Fruit fly (Drosophila melanogaster): ENCODE measurements around the gene Hf.

The Hf gene

dm6 chr2L:19967390-19967789 is at the start of gene Hf:
Gene Hf, minus strand, starts transcription at chr2L:19967685.
- TF ChIP-seq CG17801 (GFP tag; optimal IDR thresholded peaks at IDR 0.05; ENCODE audit: partially characterized antibody): no peak

DNA sequence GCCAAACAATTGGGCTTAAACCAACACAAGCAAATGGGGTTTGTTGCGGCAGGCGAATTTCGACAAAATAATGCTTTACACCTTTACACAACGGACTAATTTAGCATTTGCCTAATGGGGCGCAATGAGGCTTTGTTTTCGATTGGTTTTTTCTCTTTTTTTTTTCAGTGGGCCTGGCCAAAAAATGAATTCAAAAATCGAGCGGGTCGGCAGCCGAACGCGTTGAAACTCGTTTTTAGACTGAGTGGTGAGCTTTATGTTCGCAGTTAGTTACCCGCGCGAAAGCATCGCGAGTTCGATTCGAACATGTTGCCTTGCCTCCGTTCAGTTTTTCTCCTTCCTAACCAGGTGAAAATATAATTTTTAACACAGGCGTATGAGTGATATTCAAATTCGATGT is 49.6 kb upstream of the Hf start, which contains the start of gene CG43861:
Gene CG43861 (minus strand): TSS at position 228 of the 400 bp plus-strand sequence.
- no peak for TF ChIP-seq CG17801 (GFP tag; optimal IDR thresholded peaks at IDR 0.05; ENCODE audit: partially characterized antibody)

DNA sequence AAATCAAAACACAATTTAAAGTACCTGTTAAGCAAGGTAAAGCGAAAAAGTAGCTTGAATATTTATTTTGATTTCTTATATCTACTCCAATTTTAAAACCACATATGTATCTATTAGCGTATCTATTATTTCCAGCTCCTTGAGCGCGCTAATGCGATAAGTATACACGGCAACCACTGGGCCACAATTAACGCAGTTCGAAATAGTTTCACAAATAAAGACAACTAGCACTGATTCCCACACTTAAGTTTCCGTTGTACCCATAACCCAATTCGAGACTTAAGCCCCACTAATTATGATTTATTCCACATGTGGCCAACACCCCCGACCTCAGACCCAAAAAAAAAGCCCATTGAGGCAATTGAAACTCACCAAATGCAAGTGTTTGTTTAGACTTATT is 49.0 kb upstream of the Hf start:
- no peak for TF ChIP-seq CG17801 (GFP tag; optimal IDR thresholded peaks at IDR 0.05; ENCODE audit: partially characterized antibody)

dm6 chr2L:20005064-20005463 is 37.6 kb upstream of the Hf start:
- TF ChIP-seq CG17801 (GFP tag; optimal IDR thresholded peaks at IDR 0.05; ENCODE audit: partially characterized antibody): no peak

DNA sequence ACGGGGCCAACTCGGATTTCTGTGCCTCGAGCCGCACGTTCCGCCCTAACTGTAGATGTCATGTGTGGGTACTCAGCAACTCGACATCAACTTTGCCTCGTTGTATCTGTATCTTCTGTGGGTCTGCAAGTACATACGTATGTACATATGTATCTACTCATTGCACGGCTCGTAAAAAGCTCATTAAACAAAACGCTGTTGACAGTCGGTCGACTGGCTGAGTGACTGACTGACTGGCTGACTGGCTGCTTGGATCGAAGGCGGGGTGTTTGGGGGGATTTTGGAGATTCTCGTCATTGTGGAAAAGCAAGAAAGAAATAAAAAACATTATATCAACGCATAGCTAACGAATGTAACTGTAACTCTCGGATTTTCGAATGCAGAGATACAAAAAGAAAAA is 36.9 kb upstream of the Hf start:
- TF ChIP-seq CG17801 (GFP tag; optimal IDR thresholded peaks at IDR 0.05; ENCODE audit: partially characterized antibody): no peak

- no peak for TF ChIP-seq CG17801 (GFP tag; optimal IDR thresholded peaks at IDR 0.05; ENCODE audit: partially characterized antibody)
These were observed 34.6 kb upstream of the Hf start for dm6 chr2L:20002086-20002485.

DNA sequence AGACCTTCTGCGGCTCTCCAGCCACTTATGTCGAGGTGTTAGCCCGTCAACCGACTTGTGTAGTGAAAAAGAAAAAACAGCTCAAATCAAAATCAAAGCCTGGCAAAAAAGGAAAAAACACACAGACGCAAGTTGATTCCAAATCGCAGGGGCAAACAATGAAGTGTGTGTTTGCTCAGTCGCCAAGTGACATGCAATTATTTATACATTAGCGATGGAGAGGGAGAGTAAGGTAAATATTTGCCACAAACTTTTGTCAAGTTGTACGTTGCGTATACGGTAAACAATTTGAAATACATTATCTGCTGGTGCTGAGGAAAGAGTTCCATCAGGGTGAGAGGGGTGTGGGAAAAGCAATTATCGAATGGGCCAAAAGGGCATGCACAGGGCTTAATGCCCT is 30.7 kb upstream of the Hf start:
- TF ChIP-seq CG17801 (GFP tag; optimal IDR thresholded peaks at IDR 0.05; ENCODE audit: partially characterized antibody): no peak

dm6 chr2L:19992427-19992998 is 25.0 kb upstream of the Hf start:
- no peak for TF ChIP-seq CG17801 (GFP tag; optimal IDR thresholded peaks at IDR 0.05; ENCODE audit: partially characterized antibody)

dm6 chr2L:19989658-19990362 is 22.3 kb upstream of the Hf start:
- TF ChIP-seq CG17801 (GFP tag; optimal IDR thresholded peaks at IDR 0.05; ENCODE audit: partially characterized antibody): no peak

- TF ChIP-seq CG17801 (GFP tag; optimal IDR thresholded peaks at IDR 0.05; ENCODE audit: partially characterized antibody): no peak
These were observed 20.6 kb upstream of the Hf start for dm6 chr2L:19987875-19988665.

DNA sequence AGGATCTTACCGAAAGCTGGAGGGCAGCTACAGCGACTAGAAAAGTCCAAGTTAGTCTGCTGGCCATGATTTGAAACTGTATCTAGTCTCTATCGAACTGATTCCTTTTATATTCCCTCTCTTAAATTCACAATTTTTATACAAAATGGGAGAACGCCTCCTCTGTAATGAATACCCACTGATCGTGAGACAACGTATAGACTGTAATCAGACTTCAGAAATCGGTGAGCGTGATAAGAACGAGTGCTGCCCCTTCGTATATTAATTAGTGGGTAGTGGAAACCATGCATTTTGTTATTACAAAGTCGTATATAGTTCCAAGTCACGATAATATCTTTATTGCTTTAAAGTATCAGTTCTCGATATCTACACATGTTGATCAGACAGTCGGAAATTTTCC is 1.1 kb downstream of the Hf start, which contains the start of gene OS9:
Gene OS9 (minus strand): TSS at position 101 of the 400 bp plus-strand sequence.
- no peak for TF ChIP-seq CG17801 (GFP tag; optimal IDR thresholded peaks at IDR 0.05; ENCODE audit: partially characterized antibody)

DNA sequence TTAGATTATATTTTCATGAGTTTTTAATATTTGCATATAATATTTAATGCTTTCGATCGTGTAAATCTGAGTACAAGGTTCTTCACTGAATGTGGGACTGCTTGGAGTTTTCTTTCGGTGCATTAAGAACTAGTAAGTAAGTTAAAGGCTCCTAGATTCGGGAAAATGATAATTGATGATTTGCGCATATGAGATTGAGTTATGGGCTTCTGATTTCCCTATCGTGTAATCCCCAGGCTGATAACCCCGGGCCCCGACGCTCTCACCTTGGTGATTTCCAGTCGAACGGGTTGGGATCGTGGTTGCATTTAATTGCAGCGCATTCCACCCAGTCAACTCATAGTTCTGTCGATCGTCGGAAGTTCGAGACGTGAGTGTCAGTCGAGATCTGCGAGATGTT is 3.6 kb downstream of the Hf start, which contains the start of gene CG10680:
Gene CG10680 (plus strand): TSS at position 301 of the 400 bp plus-strand sequence.
- TF ChIP-seq CG17801 (GFP tag; optimal IDR thresholded peaks at IDR 0.05; ENCODE audit: partially characterized antibody): no peak

dm6 chr2L:19962252-19962729 is 5.2 kb downstream of the Hf start, which contains the start of the genes CG13965 and CG16772:
Gene CG13965, minus strand, starts transcription at chr2L:19962352.
Gene CG16772, plus strand, starts transcription at chr2L:19962679.
- TF ChIP-seq CG17801 (GFP tag; optimal IDR thresholded peaks at IDR 0.05; ENCODE audit: partially characterized antibody): no peak

DNA sequence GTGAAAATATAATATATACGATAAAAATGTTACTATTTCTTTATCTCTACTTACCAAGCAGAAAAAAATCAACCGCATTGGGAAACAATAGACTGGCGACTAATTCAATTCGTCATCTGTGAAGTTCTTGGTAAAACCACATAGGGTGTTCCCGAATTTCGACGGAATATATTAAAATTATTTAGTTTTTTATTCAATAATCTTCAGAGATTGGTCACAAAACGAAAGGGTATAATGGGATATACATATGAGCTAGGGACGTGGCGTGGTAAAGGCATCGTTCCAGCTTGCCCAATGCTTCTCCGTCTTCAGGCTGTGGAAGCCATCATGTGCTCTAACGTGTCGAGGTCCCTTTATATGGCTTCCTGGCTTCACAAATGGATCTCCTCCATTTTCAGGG is 5.9 kb downstream of the Hf start, which contains the start of gene CG42866:
Gene CG42866 (minus strand): TSS at position 101 of the 400 bp plus-strand sequence.
- no peak for TF ChIP-seq CG17801 (GFP tag; optimal IDR thresholded peaks at IDR 0.05; ENCODE audit: partially characterized antibody)

dm6 chr2L:19960930-19961329 is 6.6 kb downstream of the Hf start, which contains the start of gene CG34051:
Gene CG34051, minus strand, starts transcription at chr2L:19961030.
- no peak for TF ChIP-seq CG17801 (GFP tag; optimal IDR thresholded peaks at IDR 0.05; ENCODE audit: partially characterized antibody)
